Worm (Caenorhabditis elegans): ENCODE measurements around the gene wee-1.3.

Gene wee-1.3

ce11 chrII:9746069-9746468 is 29.8 kb upstream of the wee-1.3 start, which contains the start of the genes Y53C12B.1 and nos-3 (continued):
- TF ChIP-seq ctbp-1 (GFP tag; IDR thresholded peaks at IDR 0.05) = no peak
- peak; percentile 24 for TF ChIP-seq fkh-10 (GFP tag; optimal IDR thresholded peaks at IDR 0.05)
- TF ChIP-seq mxl-2 (GFP tag; conservative IDR thresholded peaks at IDR 0.05) = no peak
- TF ChIP-seq dmd-8 (GFP tag; IDR thresholded peaks at IDR 0.05) = no peak
- no peak for TF ChIP-seq sdz-12 (GFP tag; optimal IDR thresholded peaks at IDR 0.05)
- no peak for TF ChIP-seq spr-3 (GFP tag; optimal IDR thresholded peaks at IDR 0.05)
- no peak for TF ChIP-seq jun-1 (tag; optimal IDR thresholded peaks at IDR 0.05)
- no peak for TF ChIP-seq zip-2 (tag; optimal IDR thresholded peaks at IDR 0.05)
- TF ChIP-seq madf-9 (GFP tag; conservative IDR thresholded peaks at IDR 0.05) = no peak
- peak; percentile 57; the same call in 1 of the 2 replicates for TF ChIP-seq arid-1 (GFP tag; conservative IDR thresholded peaks at IDR 0.05)
- TF ChIP-seq lim-7 (GFP tag; IDR thresholded peaks at IDR 0.05) = no peak
- TF ChIP-seq vab-7 (GFP tag; IDR thresholded peaks at IDR 0.05) = no peak
- TF ChIP-seq aly-2 (tag; optimal IDR thresholded peaks at IDR 0.05) = no peak
- no peak for TF ChIP-seq ceh-28 (tag; optimal IDR thresholded peaks at IDR 0.05)
- TF ChIP-seq dmd-9 (GFP tag; IDR thresholded peaks at IDR 0.05) = no peak
- no peak for TF ChIP-seq zag-1 (tag; optimal IDR thresholded peaks at IDR 0.05)
- TF ChIP-seq D1046.2 (GFP tag; IDR thresholded peaks at IDR 0.05) = peak; percentile 97
- TF ChIP-seq nhr-10 (tag; optimal IDR thresholded peaks at IDR 0.05) = no peak
- TF ChIP-seq daf-16 (GFP tag; optimal IDR thresholded peaks at IDR 0.05) = no peak
- TF ChIP-seq daf-16 (tag; optimal IDR thresholded peaks at IDR 0.05) = peak; percentile 51
- 0 out of 2 replicates have a peak, but pooled peaks have one; percentile 16 for TF ChIP-seq php-3 (GFP tag; IDR thresholded peaks at IDR 0.05)
- no peak for TF ChIP-seq F10B5.3 (tag; optimal IDR thresholded peaks at IDR 0.05)
- no peak for TF ChIP-seq ceh-82 (tag; optimal IDR thresholded peaks at IDR 0.05)
- no peak for TF ChIP-seq unc-39 (tag; optimal IDR thresholded peaks at IDR 0.05)
- no peak for TF ChIP-seq F37D6.2 (tag; optimal IDR thresholded peaks at IDR 0.05)
- TF ChIP-seq dpl-1 (GFP tag; optimal IDR thresholded peaks at IDR 0.05) = peak; percentile 80
- 0 out of 2 replicates have a peak, but pooled peaks have one; percentile 13 for TF ChIP-seq ceh-20 (GFP tag; IDR thresholded peaks at IDR 0.05)
- TF ChIP-seq nhr-42 (GFP tag; IDR thresholded peaks at IDR 0.05) = no peak
- TF ChIP-seq nhr-11 (tag; optimal IDR thresholded peaks at IDR 0.05) = peak; percentile 88
- TF ChIP-seq lin-39 (tag; optimal IDR thresholded peaks at IDR 0.05) = no peak
- TF ChIP-seq mes-2 (tag; optimal IDR thresholded peaks at IDR 0.05; ENCODE audit: poor library complexity, severe bottlenecking) = peak; percentile 92
- TF ChIP-seq F49E8.2 (tag; optimal IDR thresholded peaks at IDR 0.05; ENCODE audit: borderline replicate concordance) = no peak
- TF ChIP-seq snpc-1.2 (GFP tag; IDR thresholded peaks at IDR 0.05) = no peak
- no peak for TF ChIP-seq mxl-3 (GFP tag; optimal IDR thresholded peaks at IDR 0.05)
- no peak for TF ChIP-seq zip-11 (GFP tag; IDR thresholded peaks at IDR 0.05)
- TF ChIP-seq saeg-2 (GFP tag; IDR thresholded peaks at IDR 0.05) = no peak
- no peak for TF ChIP-seq zfp-2 (tag; optimal IDR thresholded peaks at IDR 0.05)
- TF ChIP-seq ceh-32 (tag; optimal IDR thresholded peaks at IDR 0.05; ENCODE audit: poor library complexity) = no peak
- TF ChIP-seq ZK546.5 (tag; optimal IDR thresholded peaks at IDR 0.05) = no peak
- TF ChIP-seq lin-38 (GFP tag; IDR thresholded peaks at IDR 0.05) = peak; percentile 54
- TF ChIP-seq ztf-11 (tag; optimal IDR thresholded peaks at IDR 0.05) = no peak
- no peak for TF ChIP-seq lin-15B (tag; optimal IDR thresholded peaks at IDR 0.05)
- TF ChIP-seq lir-3 (tag; optimal IDR thresholded peaks at IDR 0.05) = no peak
- peak; percentile 5 for TF ChIP-seq unc-130 (GFP tag; optimal IDR thresholded peaks at IDR 0.05)
- no peak for TF ChIP-seq mdt-29 (GFP tag; IDR thresholded peaks at IDR 0.05)
- no peak for TF ChIP-seq nhr-237 (tag; optimal IDR thresholded peaks at IDR 0.05)
- no peak for TF ChIP-seq Y75B8A.6 (GFP tag; IDR thresholded peaks at IDR 0.05)
- TF ChIP-seq pqm-1 (tag; optimal IDR thresholded peaks at IDR 0.05) = no peak
- TF ChIP-seq T20F7.1 (GFP tag; optimal IDR thresholded peaks at IDR 0.05) = peak; percentile 68
- TF ChIP-seq zfp-3 (GFP tag; conservative IDR thresholded peaks at IDR 0.05) = no peak
- TF ChIP-seq mep-1 (tag; optimal IDR thresholded peaks at IDR 0.05) = peak; percentile 80
- TF ChIP-seq duxl-1 (tag; optimal IDR thresholded peaks at IDR 0.05; ENCODE audit: poor library complexity) = no peak
- no peak for TF ChIP-seq mdl-1 (tag; optimal IDR thresholded peaks at IDR 0.05)

Data from whole organism, L4 larva.